Worm (Caenorhabditis elegans): ENCODE data around the gene sup-10.
A peak's percentile ranks its signal among the peaks of the same experiment; 100 is the strongest.

The sup-10 gene

ce11 chrX:17517872-17518271, 10.3 kb upstream of the sup-10 start:
- TF ChIP-seq drap-1 (GFP tag; optimal IDR thresholded peaks at IDR 0.05) (no peak), unc-39 (tag; optimal IDR thresholded peaks at IDR 0.05) (no peak), snpc-4 (tag; optimal IDR thresholded peaks at IDR 0.05) (no peak), mep-1 (tag; optimal IDR thresholded peaks at IDR 0.05) (no peak), mls-2 (tag; optimal IDR thresholded peaks at IDR 0.05) (no peak), lin-32 (GFP tag; optimal IDR thresholded peaks at IDR 0.05) (no peak), bed-3 (GFP tag; optimal IDR thresholded peaks at IDR 0.05) (no peak), lin-13 (tag; optimal IDR thresholded peaks at IDR 0.05) (no peak), M03D4.4 (tag; optimal IDR thresholded peaks at IDR 0.05) (no peak), ceh-43 (GFP tag; optimal IDR thresholded peaks at IDR 0.05) (no peak), ces-1 (GFP tag; optimal IDR thresholded peaks at IDR 0.05) (no peak), nhr-2 (tag; optimal IDR thresholded peaks at IDR 0.05) (no peak), unc-120 (tag; optimal IDR thresholded peaks at IDR 0.05; ENCODE audit: poor library complexity, severe bottlenecking) (no peak), zip-8 (tag; optimal IDR thresholded peaks at IDR 0.05) (no peak), nhr-237 (tag; optimal IDR thresholded peaks at IDR 0.05) (no peak), mab-5 (tag; optimal IDR thresholded peaks at IDR 0.05) (no peak), ztf-11 (tag; optimal IDR thresholded peaks at IDR 0.05) (no peak)

ce11 chrX:17518293-17518692, 9.9 kb upstream of the sup-10 start:
- no peak for TF ChIP-seq M03D4.4 (tag; optimal IDR thresholded peaks at IDR 0.05)

- TF ChIP-seq snpc-4 (tag; optimal IDR thresholded peaks at IDR 0.05) (no peak), ces-1 (GFP tag; optimal IDR thresholded peaks at IDR 0.05) (peak; percentile 8), nhr-12 (tag; optimal IDR thresholded peaks at IDR 0.05) (no peak), elt-3 (tag; optimal IDR thresholded peaks at IDR 0.05) (no peak), flh-1 (GFP tag; optimal IDR thresholded peaks at IDR 0.05) (no peak), M03D4.4 (tag; optimal IDR thresholded peaks at IDR 0.05) (peak; percentile 39)
Observed at ce11 chrX:17519476-17519875, 8.7 kb upstream of the sup-10 start.

ce11 chrX:17521425-17521824, 6.7 kb upstream of the sup-10 start:
- TF ChIP-seq unc-39 (tag; optimal IDR thresholded peaks at IDR 0.05) (no peak), ces-1 (GFP tag; optimal IDR thresholded peaks at IDR 0.05) (peak; percentile 69)

- TF ChIP-seq ceh-43 (GFP tag; optimal IDR thresholded peaks at IDR 0.05) (no peak), snpc-4 (tag; optimal IDR thresholded peaks at IDR 0.05) (no peak), mls-2 (tag; optimal IDR thresholded peaks at IDR 0.05) (no peak), mab-5 (tag; optimal IDR thresholded peaks at IDR 0.05) (no peak), nhr-76 (tag; optimal IDR thresholded peaks at IDR 0.05) (no peak), nhr-12 (tag; optimal IDR thresholded peaks at IDR 0.05) (no peak), nhr-237 (tag; optimal IDR thresholded peaks at IDR 0.05) (no peak), elt-3 (tag; optimal IDR thresholded peaks at IDR 0.05) (no peak)
Observed at ce11 chrX:17527377-17527776, 767 bp upstream of the sup-10 start.

DNA sequence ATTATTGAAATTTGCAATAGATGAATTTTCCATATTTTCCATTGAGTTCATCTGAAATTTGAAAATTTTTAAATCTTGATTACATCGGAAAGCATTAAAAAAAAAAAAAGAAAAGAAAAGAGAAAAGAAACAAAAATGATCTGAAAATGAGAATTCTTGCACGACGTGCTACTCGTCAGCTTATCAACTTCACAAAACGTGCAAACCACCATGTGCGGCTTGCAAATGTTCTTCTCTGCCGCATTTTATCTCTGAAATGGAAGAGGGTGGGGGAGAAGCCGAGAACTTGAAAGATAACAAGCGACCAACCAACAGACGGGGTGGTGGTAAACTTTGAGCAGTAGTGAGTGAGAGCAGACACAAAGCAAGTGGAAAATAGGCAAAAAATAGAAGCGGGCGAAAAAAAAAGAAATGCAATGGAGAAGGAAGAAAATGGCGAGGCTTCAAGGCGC, 5.9 kb downstream of the sup-10 start, which contains the start of gene F31A3.3:
F31A3.3 (minus strand) TSS at position 51 of the 452 bp plus-strand sequence.
- TF ChIP-seq unc-39 (tag; optimal IDR thresholded peaks at IDR 0.05) (no peak), pha-4 (tag; optimal IDR thresholded peaks at IDR 0.05) (no peak), ces-1 (GFP tag; optimal IDR thresholded peaks at IDR 0.05) (no peak), lin-32 (GFP tag; optimal IDR thresholded peaks at IDR 0.05) (no peak), cnd-1 (tag; optimal IDR thresholded peaks at IDR 0.05) (no peak)

DNA sequence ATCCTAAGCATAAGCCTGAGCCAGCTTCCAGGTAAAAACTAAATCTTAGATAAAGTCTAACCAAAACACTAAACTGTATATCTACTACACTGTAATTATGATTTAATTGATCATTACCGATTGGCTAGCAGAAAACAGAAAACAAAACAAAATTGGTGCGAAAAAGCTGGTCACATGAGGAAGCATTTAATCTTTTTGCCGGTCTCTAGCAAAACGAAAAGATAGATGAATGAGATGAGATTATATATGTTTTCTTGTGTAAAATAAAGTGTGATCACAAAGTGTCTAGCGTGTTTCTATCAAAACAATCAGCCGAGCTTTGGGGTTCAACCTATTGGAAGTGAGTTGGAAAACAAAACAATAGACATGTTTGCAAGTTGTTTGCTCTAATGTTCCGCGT, 6.7 kb downstream of the sup-10 start:
- TF ChIP-seq lin-13 (tag; optimal IDR thresholded peaks at IDR 0.05) (no peak), sptf-1 (tag; optimal IDR thresholded peaks at IDR 0.05) (no peak), bed-3 (GFP tag; optimal IDR thresholded peaks at IDR 0.05) (no peak), mls-2 (tag; optimal IDR thresholded peaks at IDR 0.05) (no peak), blmp-1 (tag; optimal IDR thresholded peaks at IDR 0.05) (no peak), ztf-11 (tag; optimal IDR thresholded peaks at IDR 0.05) (no peak), nhr-2 (tag; optimal IDR thresholded peaks at IDR 0.05) (no peak), cnd-1 (tag; optimal IDR thresholded peaks at IDR 0.05) (no peak), zip-8 (tag; optimal IDR thresholded peaks at IDR 0.05) (no peak), elt-1 (tag; optimal IDR thresholded peaks at IDR 0.05; ENCODE audit: borderline replicate concordance, insufficient read depth) (no peak), pha-4 (tag; optimal IDR thresholded peaks at IDR 0.05) (no peak), lin-32 (GFP tag; optimal IDR thresholded peaks at IDR 0.05) (no peak), elt-3 (tag; optimal IDR thresholded peaks at IDR 0.05) (no peak), ces-1 (GFP tag; optimal IDR thresholded peaks at IDR 0.05) (no peak)
